Fruit fly (Drosophila melanogaster) whole organism, embryonic: ENCODE measurements around the gene CG44437.

Experiments
- B-H1 ChIP-seq: fragments of 200-800 bp; sonication (Bioruptor generic); IDR thresholded peaks from 3 replicates; pipeline ENCODE4 v1.3.6; 2022; ENCODE audit warnings: missing biosample characterization, missing genetic modification characterization
- Bgb ChIP-seq: fragments of 200-800 bp; sonication (Bioruptor generic); IDR thresholded peaks from 2 replicates; pipeline ENCODE4 v1.3.6; 2022; ENCODE audit warnings: missing biosample characterization, missing genetic modification characterization; ENCODE audit not compliant: partially characterized antibody
- Blimp-1 ChIP-seq: fragments of 200-800 bp; sonication (Bioruptor generic); optimal IDR thresholded peaks from 3 replicates; lab custom pipeline; 2018; ENCODE audit warnings: missing biosample characterization, missing genetic modification characterization, mild to moderate bottlenecking, moderate library complexity, missing genetic modification reagents
- CG10321 ChIP-seq: fragments of 200-800 bp; sonication (Bioruptor generic); IDR thresholded peaks from 2 replicates; pipeline ENCODE4 v1.3.6; 2022; ENCODE audit warnings: missing biosample characterization, missing genetic modification characterization
- CG10959 ChIP-seq: fragments of 200-800 bp; sonication (Bioruptor generic); IDR thresholded peaks from 2 replicates; pipeline ENCODE4 v1.3.6; 2022; ENCODE audit warnings: missing biosample characterization, missing genetic modification characterization
- CG12104 ChIP-seq: fragments of 200-800 bp; sonication (Bioruptor generic); optimal IDR thresholded peaks from 3 replicates; lab custom pipeline; 2016; ENCODE audit warnings: missing biosample characterization, missing genetic modification characterization
- CG12744 ChIP-seq: fragments of 200-800 bp; sonication (Bioruptor generic); optimal IDR thresholded peaks from 2 replicates; lab custom pipeline; 2016; ENCODE audit warnings: missing biosample characterization, missing genetic modification characterization
- CG14014 ChIP-seq: fragments of 200-800 bp; sonication (Bioruptor generic); IDR thresholded peaks from 2 replicates; pipeline ENCODE4 v1.3.6; 2022; ENCODE audit warnings: missing biosample characterization, missing genetic modification characterization
- CG15073 ChIP-seq: fragments of 200-800 bp; sonication (Bioruptor generic); optimal IDR thresholded peaks from 2 replicates; lab custom pipeline; 2016; ENCODE audit warnings: missing biosample characterization, missing genetic modification characterization
- CG1602 ChIP-seq: fragments of 200-800 bp; sonication (Bioruptor generic); optimal IDR thresholded peaks from 3 replicates; lab custom pipeline; 2016; ENCODE audit warnings: missing biosample characterization, missing genetic modification characterization
- CG17328 ChIP-seq: fragments of 200-800 bp; sonication (Bioruptor generic); IDR thresholded peaks from 2 replicates; pipeline ENCODE4 v1.3.6; 2022; ENCODE audit warnings: missing biosample characterization, missing genetic modification characterization
- CG17385 ChIP-seq: fragments of 200-800 bp; sonication (Bioruptor generic); optimal IDR thresholded peaks from 3 replicates; lab custom pipeline; 2018; ENCODE audit warnings: missing biosample characterization, mild to moderate bottlenecking, missing genetic modification characterization
- CG3065 ChIP-seq: fragments of 200-800 bp; sonication (Bioruptor generic); optimal IDR thresholded peaks from 2 replicates; lab custom pipeline; 2016; ENCODE audit warnings: missing biosample characterization, missing genetic modification characterization
- CG32767 ChIP-seq: fragments of 200-800 bp; sonication (Bioruptor generic); IDR thresholded peaks from 2 replicates; pipeline ENCODE4 v1.3.6; 2022; ENCODE audit warnings: missing biosample characterization, missing genetic modification characterization
- CG34224 ChIP-seq: fragments of 200-800 bp; sonication (Bioruptor generic); IDR thresholded peaks from 3 replicates; pipeline ENCODE4 v1.3.6; 2022; ENCODE audit warnings: missing biosample characterization, missing genetic modification characterization; ENCODE audit not compliant: partially characterized antibody
- CG4707 ChIP-seq: fragments of 200-800 bp; sonication (Bioruptor generic); optimal IDR thresholded peaks from 2 replicates; lab custom pipeline; 2018; ENCODE audit warnings: missing biosample characterization, mild to moderate bottlenecking, missing genetic modification characterization, moderate library complexity
- CG5245 ChIP-seq: fragments of 200-800 bp; sonication (Bioruptor generic); optimal IDR thresholded peaks from 3 replicates; lab custom pipeline; 2016; ENCODE audit warnings: missing biosample characterization, missing genetic modification characterization
- CG7556 ChIP-seq: fragments of 200-800 bp; sonication (Bioruptor generic); optimal IDR thresholded peaks from 2 replicates; lab custom pipeline; 2017; ENCODE audit warnings: missing biosample characterization, mild to moderate bottlenecking, missing genetic modification characterization
- CG7928 ChIP-seq: fragments of 200-800 bp; sonication (Bioruptor generic); optimal IDR thresholded peaks from 2 replicates; lab custom pipeline; 2017; ENCODE audit warnings: missing biosample characterization, mild to moderate bottlenecking, missing genetic modification characterization
- Chrac-16 ChIP-seq: fragments of 200-800 bp; sonication (Bioruptor generic); optimal IDR thresholded peaks from 3 replicates; lab custom pipeline; 2016; ENCODE audit warnings: missing biosample characterization, missing genetic modification characterization
- Dfd ChIP-seq, 2 experiments: fragments of >200 bp; optimal IDR thresholded peaks; 2 replicates each; lab custom pipeline; 2017; ENCODE audit warnings: missing biosample characterization in 2 of 2, missing genetic modification characterization in 2 of 2
- Dip3 ChIP-seq: fragments of 200-800 bp; sonication (Bioruptor generic); optimal IDR thresholded peaks from 3 replicates; lab custom pipeline; 2016; ENCODE audit warnings: missing biosample characterization, missing genetic modification characterization
- Doc2 ChIP-seq: fragments of 200-800 bp; sonication (Bioruptor generic); IDR thresholded peaks from 2 replicates; pipeline ENCODE4 v1.3.6; 2022; ENCODE audit warnings: missing biosample characterization, missing genetic modification characterization
- Eip74EF ChIP-seq, 2 experiments: fragments of 200-800 bp in 1 of 2; fragments of >200 bp in 1 of 2; sonication (Bioruptor generic) in 1 of 2; optimal IDR thresholded peaks; 2 replicates each; lab custom pipeline; 2017 to 2019; ENCODE audit warnings: missing biosample characterization in 2 of 2, missing genetic modification characterization in 2 of 2, mild to moderate bottlenecking in 1 of 2, moderate library complexity in 1 of 2
- Elba2 ChIP-seq: fragments of 200-800 bp; sonication (Bioruptor generic); optimal IDR thresholded peaks from 3 replicates; lab custom pipeline; 2016; ENCODE audit warnings: missing biosample characterization, missing genetic modification characterization
- Ets97D ChIP-seq: fragments of 200-800 bp; sonication (Bioruptor generic); optimal IDR thresholded peaks from 3 replicates; lab custom pipeline; 2016; ENCODE audit warnings: missing biosample characterization, missing genetic modification characterization
- HLH54F ChIP-seq: fragments of 200-800 bp; sonication (Bioruptor generic); optimal IDR thresholded peaks from 3 replicates; lab custom pipeline; 2016; ENCODE audit warnings: missing biosample characterization, missing genetic modification characterization
- Hey ChIP-seq: fragments of 200-800 bp; sonication (Bioruptor generic); optimal IDR thresholded peaks from 3 replicates; lab custom pipeline; 2018; ENCODE audit warnings: missing biosample characterization, mild to moderate bottlenecking, missing genetic modification characterization
- HmgZ ChIP-seq: fragments of 200-800 bp; sonication (Bioruptor generic); optimal IDR thresholded peaks from 2 replicates; lab custom pipeline; 2018; ENCODE audit warnings: missing biosample characterization, mild to moderate bottlenecking, missing genetic modification characterization
- Jarid2 ChIP-seq: fragments of 200-800 bp; sonication (Bioruptor generic); optimal IDR thresholded peaks from 3 replicates; lab custom pipeline; 2017; ENCODE audit warnings: mild to moderate bottlenecking, missing biosample characterization, missing genetic modification reagents, missing genetic modification characterization
- Myb ChIP-seq: fragments of 200-800 bp; sonication (Bioruptor generic); optimal IDR thresholded peaks from 2 replicates; lab custom pipeline; 2016; ENCODE audit warnings: missing biosample characterization, missing genetic modification characterization
- Optix ChIP-seq: fragments of 200-800 bp; sonication (Bioruptor generic); IDR thresholded peaks from 3 replicates; pipeline ENCODE4 v1.3.6; 2022; ENCODE audit warnings: missing biosample characterization, missing genetic modification characterization
- Rx ChIP-seq: fragments of 200-800 bp; sonication (Bioruptor generic); IDR thresholded peaks from 2 replicates; pipeline ENCODE4 v1.3.6; 2022; ENCODE audit warnings: missing biosample characterization, missing genetic modification characterization
- TFAM ChIP-seq: fragments of 200-800 bp; sonication (Bioruptor generic); optimal IDR thresholded peaks from 2 replicates; lab custom pipeline; 2017; ENCODE audit warnings: missing biosample characterization, missing genetic modification characterization, inconsistent platforms
- aop ChIP-seq: fragments of 200-800 bp; sonication (Bioruptor generic); IDR thresholded peaks from 2 replicates; pipeline ENCODE4 v1.3.6; 2022; ENCODE audit warnings: missing biosample characterization, missing genetic modification characterization
- az2 ChIP-seq: fragments of 200-800 bp; sonication (Bioruptor generic); optimal IDR thresholded peaks from 3 replicates; lab custom pipeline; 2016; ENCODE audit warnings: missing biosample characterization, missing genetic modification characterization
- bigmax ChIP-seq: fragments of 200-800 bp; sonication (Bioruptor generic); optimal IDR thresholded peaks from 2 replicates; lab custom pipeline; 2018; ENCODE audit warnings: missing biosample characterization, mild to moderate bottlenecking, missing genetic modification characterization
- dmrt99B ChIP-seq: fragments of 200-800 bp; sonication (Bioruptor generic); optimal IDR thresholded peaks from 2 replicates; lab custom pipeline; 2018; ENCODE audit warnings: missing biosample characterization, mild to moderate bottlenecking, missing genetic modification characterization, moderate library complexity
- eve ChIP-seq, 2 experiments: fragments of >200 bp; optimal IDR thresholded peaks; 2 replicates each; lab custom pipeline; 2017; ENCODE audit warnings: missing biosample characterization in 2 of 2, missing genetic modification characterization in 2 of 2
- ftz-f1 ChIP-seq: fragments of 200-800 bp; sonication (Bioruptor generic); optimal IDR thresholded peaks from 2 replicates; lab custom pipeline; 2016; ENCODE audit warnings: missing biosample characterization, missing genetic modification characterization
- gro ChIP-seq: fragments of 200-800 bp; sonication (Bioruptor generic); optimal IDR thresholded peaks from 2 replicates; lab custom pipeline; 2016; ENCODE audit warnings: missing biosample characterization, missing genetic modification characterization
- hth ChIP-seq: fragments of >200 bp; optimal IDR thresholded peaks from 2 replicates; lab custom pipeline; 2017; ENCODE audit warnings: inconsistent platforms
- klu ChIP-seq: fragments of 200-800 bp; sonication (Bioruptor generic); IDR thresholded peaks from 2 replicates; pipeline ENCODE4 v1.3.6; 2022; ENCODE audit warnings: missing biosample characterization, missing genetic modification characterization
- mirr ChIP-seq: fragments of 200-800 bp; sonication (Bioruptor generic); optimal IDR thresholded peaks from 3 replicates; lab custom pipeline; 2018; ENCODE audit warnings: missing biosample characterization, mild to moderate bottlenecking, missing genetic modification characterization
- oc ChIP-seq: fragments of 200-800 bp; sonication (Bioruptor generic); optimal IDR thresholded peaks from 2 replicates; lab custom pipeline; 2018; ENCODE audit warnings: missing biosample characterization, mild to moderate bottlenecking, missing genetic modification characterization, moderate library complexity
- repo ChIP-seq: fragments of 200-800 bp; sonication (Bioruptor generic); optimal IDR thresholded peaks from 2 replicates; lab custom pipeline; 2016; ENCODE audit warnings: missing biosample characterization, missing genetic modification characterization
- ro ChIP-seq: fragments of 200-800 bp; sonication (Bioruptor generic); IDR thresholded peaks from 2 replicates; pipeline ENCODE4 v1.3.6; 2022; ENCODE audit warnings: missing biosample characterization, missing genetic modification characterization
- sim ChIP-seq: fragments of 200-800 bp; sonication (Bioruptor generic); IDR thresholded peaks from 2 replicates; pipeline ENCODE4 v1.3.6; 2022; ENCODE audit warnings: missing biosample characterization, missing genetic modification characterization
- unc-4 ChIP-seq: fragments of 200-800 bp; sonication (Bioruptor generic); IDR thresholded peaks from 2 replicates; pipeline ENCODE4 v1.3.6; 2022; ENCODE audit warnings: missing biosample characterization, missing genetic modification characterization; ENCODE audit not compliant: partially characterized antibody
- yki ChIP-seq: fragments of >200 bp; optimal IDR thresholded peaks from 3 replicates; lab custom pipeline; 2018
- zen2 ChIP-seq: fragments of 200-800 bp; sonication (Bioruptor generic); IDR thresholded peaks from 3 replicates; pipeline ENCODE4 v1.3.6; 2022; ENCODE audit warnings: missing biosample characterization, missing genetic modification characterization; ENCODE audit not compliant: partially characterized antibody

The CG44437 gene

DNA sequence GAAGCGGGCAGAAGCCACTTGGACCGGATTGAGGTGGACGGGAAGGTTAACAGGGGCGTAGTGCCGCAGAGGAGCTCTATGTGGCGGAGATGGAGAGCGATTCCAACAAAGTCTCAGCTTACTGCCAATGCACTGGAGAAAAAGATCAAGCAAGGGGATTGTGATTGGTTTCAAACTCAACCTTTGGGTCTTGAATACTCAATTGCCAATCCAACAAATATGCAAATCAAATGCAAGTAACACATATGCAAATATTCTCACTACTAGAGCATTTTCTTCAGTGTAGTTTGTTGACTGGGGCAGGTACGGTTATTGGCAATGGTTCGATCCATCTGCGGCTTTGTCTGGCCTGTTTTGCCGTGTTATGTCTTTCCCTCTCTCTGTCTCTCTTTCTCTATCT, 49.2 kb upstream of the CG44437 start (continued):
- TF ChIP-seq unc-4 (GFP tag; lab: Robert Waterston, UW) = no peak
- TF ChIP-seq sim (GFP tag; lab: Robert Waterston, UW) = 0 out of 2 replicates have a peak, but pooled peaks have one; percentile 18
- TF ChIP-seq CG7556 = peak; percentile 60
- TF ChIP-seq klu = 0 out of 2 replicates have a peak, but pooled peaks have one; percentile 45
- TF ChIP-seq CG10321 (GFP tag; lab: Robert Waterston, UW) = peak; percentile 27; the same call in 1 of the 2 replicates
- TF ChIP-seq Eip74EF (GFP tag; optimal IDR thresholded peaks at IDR 0.05; lab: Kevin White, UChicago) = peak in 1 of 2 experiments; percentile 46
- TF ChIP-seq CG3065 (GFP tag; lab: Kevin White, UChicago) = peak; percentile 25
- peak; percentile 44 for TF ChIP-seq CG7928 (GFP tag; lab: Kevin White, UChicago)
- TF ChIP-seq Hey (tag; lab: Kevin White, UChicago) = no peak
- 0 out of 2 replicates have a peak, but pooled peaks have one; percentile 29 for TF ChIP-seq ro
- no peak; the same call in 1 of the 2 replicates for TF ChIP-seq CG10959 (GFP tag; lab: Robert Waterston, UW)
- no peak for TF ChIP-seq yki (lab: Kevin White, UChicago)
- TF ChIP-seq aop = peak; percentile 58; the same call in 1 of the 2 replicates
- TF ChIP-seq Doc2 = peak; percentile 56
- peak; percentile 60 for TF ChIP-seq Myb
- TF ChIP-seq HLH54F (GFP tag; lab: Kevin White, UChicago) = peak; percentile 51
- TF ChIP-seq CG1602 (GFP tag; lab: Kevin White, UChicago) = peak; percentile 54
- TF ChIP-seq Blimp-1 = peak; percentile 77
- TF ChIP-seq eve (GFP tag; optimal IDR thresholded peaks at IDR 0.05; lab: Kevin White, UChicago) = peak in 1 of 2 experiments; percentile 86
- peak; percentile 86 for TF ChIP-seq dmrt99B
- TF ChIP-seq Dfd (GFP tag; optimal IDR thresholded peaks at IDR 0.05; lab: Kevin White, UChicago) = no peak
- TF ChIP-seq Elba2 (GFP tag; lab: Kevin White, UChicago) = no peak
- TF ChIP-seq zen2 (GFP tag; lab: Robert Waterston, UW) = no peak
- peak; percentile 59 for TF ChIP-seq CG4707 (GFP tag; lab: Kevin White, UChicago)
- TF ChIP-seq Chrac-16 = peak; percentile 47
- peak; percentile 59 for TF ChIP-seq HmgZ (tag; lab: Kevin White, UChicago)
- peak; percentile 65 for TF ChIP-seq CG5245 (GFP tag; lab: Kevin White, UChicago)
- TF ChIP-seq gro = peak; percentile 52
- peak; percentile 35 for TF ChIP-seq Ets97D (GFP tag; lab: Kevin White, UChicago)
- TF ChIP-seq Rx (GFP tag; lab: Robert Waterston, UW) = peak; percentile 78
- TF ChIP-seq CG14014 (GFP tag; lab: Robert Waterston, UW) = peak; percentile 64; the same call in 1 of the 2 replicates
- TF ChIP-seq ftz-f1 = no peak
- TF ChIP-seq Dip3 = peak; percentile 83
- TF ChIP-seq CG12104 = peak; percentile 19
- TF ChIP-seq CG34224 (GFP tag; lab: Robert Waterston, UW) = no peak
- peak; percentile 58 for TF ChIP-seq repo (GFP tag; lab: Kevin White, UChicago)
- no peak for TF ChIP-seq mirr
- no peak for TF ChIP-seq CG15073 (GFP tag; lab: Kevin White, UChicago)
- TF ChIP-seq Optix (GFP tag; lab: Robert Waterston, UW) = peak; percentile 85
- no peak for TF ChIP-seq TFAM
- TF ChIP-seq Bgb (GFP tag; lab: Robert Waterston, UW) = no peak
- peak; percentile 58 for TF ChIP-seq CG17385 (GFP tag; lab: Kevin White, UChicago)
- no peak for TF ChIP-seq bigmax (GFP tag; lab: Kevin White, UChicago)
- 0 out of 2 replicates have a peak, but pooled peaks have one; percentile 21 for TF ChIP-seq CG32767 (GFP tag; lab: Robert Waterston, UW)
- peak; percentile 29 for TF ChIP-seq CG12744 (GFP tag; lab: Kevin White, UChicago)
- peak; percentile 47 for TF ChIP-seq Jarid2 (GFP tag; lab: Kevin White, UChicago)
- peak; percentile 74 for TF ChIP-seq CG17328 (GFP tag; lab: Robert Waterston, UW)
- TF ChIP-seq az2 = peak; percentile 75
- TF ChIP-seq B-H1 (GFP tag; lab: Robert Waterston, UW) = peak; percentile 53
- TF ChIP-seq hth = no peak
- peak; percentile 83 for TF ChIP-seq oc (tag; lab: Kevin White, UChicago)
